Worm (Caenorhabditis elegans) whole organism, L4 larva: ENCODE data around the gene C09B9.4.

Source experiments
- ama-1 ChIP-seq: fragments of 150-350 bp; optimal IDR thresholded peaks from 2 replicates; lab custom pipeline; 2014; ENCODE audit warnings: inconsistent platforms, mixed read lengths
- dmd-6 ChIP-seq: fragments of 200-800 bp; sonication (Bioruptor generic); IDR thresholded peaks from 2 replicates; pipeline ENCODE4 v1.3.6; 2022; ENCODE audit warnings: missing genetic modification reagents, missing genetic modification characterization, missing compliant biosample characterization
- gei-8 ChIP-seq: fragments of 200-800 bp; sonication (Bioruptor generic); optimal IDR thresholded peaks from 2 replicates; lab custom pipeline; 2018; ENCODE audit warnings: mild to moderate bottlenecking, missing genetic modification characterization, missing compliant biosample characterization
- hif-1 ChIP-seq, 2 experiments: sonication (generic microtip); optimal IDR thresholded peaks; 2 replicates each; lab custom pipeline; 2016 to 2017; ENCODE audit warnings: missing compliant biosample characterization in 2 of 2, missing genetic modification characterization in 2 of 2, missing genetic modification reagents in 2 of 2, missing genotype in 2 of 2, mild to moderate bottlenecking in 1 of 2
- lin-13 ChIP-seq: fragments of 150-350 bp; optimal IDR thresholded peaks from 2 replicates; lab custom pipeline; 2014; ENCODE audit warnings: missing biosample characterization, missing genetic modification reagents, missing genetic modification characterization
- lsy-2 ChIP-seq, 2 experiments: fragments of 150-350 bp in 1 of 2; sonication (generic microtip) in 1 of 2; optimal IDR thresholded peaks; 2 replicates each; lab custom pipeline; 2014 to 2017; ENCODE audit warnings: missing biosample characterization in 2 of 2, missing genetic modification characterization in 2 of 2
- mdl-1 ChIP-seq, 2 experiments: fragments of 150-350 bp in 1 of 2; sonication (generic microtip) in 1 of 2; optimal IDR thresholded peaks; 2 replicates each; lab custom pipeline; 2014 to 2017; ENCODE audit warnings: missing biosample characterization in 2 of 2, missing genetic modification characterization in 2 of 2
- mes-2 ChIP-seq: sonication (generic microtip); optimal IDR thresholded peaks from 2 replicates; lab custom pipeline; 2016; ENCODE audit warnings: missing genotype, mild to moderate bottlenecking, missing genetic modification characterization, missing compliant biosample characterization; ENCODE audit not compliant: poor library complexity, severe bottlenecking
- nhr-237 ChIP-seq: sonication (generic microtip); optimal IDR thresholded peaks from 2 replicates; lab custom pipeline; 2017; ENCODE audit warnings: missing biosample characterization, missing genetic modification characterization
- nhr-77 ChIP-seq: fragments of 150-350 bp; optimal IDR thresholded peaks from 2 replicates; lab custom pipeline; 2014; ENCODE audit warnings: missing biosample characterization, missing genetic modification characterization
- unc-62 ChIP-seq, 3 experiments: fragments of 150-350 bp in 1 of 3; sonication (generic microtip); optimal IDR thresholded peaks in 2 of 3; peaks in 1 of 3; 1 replicate in 1 of 3; 2 replicates in 2 of 3; lab custom pipeline; 2014 to 2017; ENCODE audit warnings: missing biosample characterization in 3 of 3, missing genetic modification characterization in 3 of 3, missing genetic modification reagents in 3 of 3, missing genotype in 1 of 3

DNA sequence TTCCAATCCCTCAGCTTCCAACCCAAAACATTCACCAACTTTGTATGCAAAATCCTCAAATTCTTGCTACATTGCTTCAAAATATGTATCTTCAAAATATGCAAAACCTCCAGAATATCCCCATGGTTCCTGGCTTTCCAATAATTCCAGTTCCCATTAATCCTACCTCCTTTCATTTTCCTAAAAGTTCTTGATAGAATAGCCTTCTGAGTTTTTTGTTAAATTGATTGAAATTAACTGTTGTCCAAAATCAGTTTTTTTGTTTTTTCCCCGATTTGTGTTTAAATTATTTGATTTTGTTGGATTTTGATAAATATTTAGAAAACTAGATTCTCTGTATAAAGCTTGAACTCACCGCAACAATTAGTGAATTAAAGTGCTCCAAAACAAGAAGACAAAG, 28.0 kb downstream of the C09B9.4 start:
- TF ChIP-seq lsy-2 (tag; optimal IDR thresholded peaks at IDR 0.05; lab: Kevin White, UChicago) (no peak), mes-2 (tag; lab: Kevin White, UChicago) (no peak), unc-62 (GFP tag; optimal IDR thresholded peaks at IDR 0.05 in 1 of 2; lab: Kevin White, UChicago) (peak in 1 of 2 experiments; percentile 90), unc-62 (tag; optimal IDR thresholded peaks at IDR 0.05; lab: Kevin White, UChicago) (no peak), gei-8 (no peak), ama-1 (lab: Kevin White, UChicago) (no peak), nhr-77 (tag; lab: Kevin White, UChicago) (no peak), mdl-1 (tag; optimal IDR thresholded peaks at IDR 0.05; lab: Kevin White, UChicago) (no peak), hif-1 (tag; optimal IDR thresholded peaks at IDR 0.05; lab: Kevin White, UChicago) (no peak), dmd-6 (GFP tag; lab: Robert Waterston, UW) (no peak), lin-13 (no peak), nhr-237 (tag; lab: Kevin White, UChicago) (no peak)
